Worm (Caenorhabditis elegans): ENCODE measurements around the gene K10G6.9.

The K10G6.9 gene

DNA sequence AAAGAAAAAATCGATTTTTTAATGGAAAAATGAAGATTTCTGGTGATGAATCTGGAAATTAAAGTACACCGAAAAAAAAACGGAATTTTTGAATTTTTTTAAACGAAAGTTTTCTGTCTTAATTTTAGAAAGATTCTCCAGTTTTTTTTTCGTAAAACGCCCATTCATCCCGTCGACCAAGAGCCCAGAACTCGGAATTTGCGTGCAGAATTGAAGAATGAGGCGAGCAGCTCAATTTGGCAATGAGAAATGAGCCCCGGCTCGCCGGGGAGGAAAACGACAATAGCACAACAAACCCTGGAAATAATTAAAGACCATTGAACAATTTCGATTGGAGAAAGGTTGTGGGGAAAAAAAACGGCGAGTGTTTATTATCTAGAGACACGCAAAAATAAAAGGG, 40.2 kb upstream of the K10G6.9 start:
- TF ChIP-seq drap-1 (GFP tag; optimal IDR thresholded peaks at IDR 0.05) (no peak), nhr-28 (tag; optimal IDR thresholded peaks at IDR 0.05) (no peak), zip-8 (tag; optimal IDR thresholded peaks at IDR 0.05) (no peak), lin-32 (GFP tag; optimal IDR thresholded peaks at IDR 0.05) (no peak), mep-1 (tag; optimal IDR thresholded peaks at IDR 0.05) (no peak), mls-2 (tag; optimal IDR thresholded peaks at IDR 0.05) (no peak), ceh-83 (GFP tag; optimal IDR thresholded peaks at IDR 0.05) (no peak), nhr-12 (tag; optimal IDR thresholded peaks at IDR 0.05) (no peak), unc-62 (GFP tag; optimal IDR thresholded peaks at IDR 0.05) (no peak), mab-5 (tag; optimal IDR thresholded peaks at IDR 0.05) (no peak), elt-3 (tag; optimal IDR thresholded peaks at IDR 0.05) (no peak), pha-4 (tag; optimal IDR thresholded peaks at IDR 0.05) (no peak)

- TF ChIP-seq unc-39 (tag; optimal IDR thresholded peaks at IDR 0.05) (no peak), unc-120 (tag; optimal IDR thresholded peaks at IDR 0.05; ENCODE audit: poor library complexity, severe bottlenecking) (no peak), tbx-8 (GFP tag; optimal IDR thresholded peaks at IDR 0.05) (no peak), ces-1 (GFP tag; optimal IDR thresholded peaks at IDR 0.05) (no peak), M03D4.4 (tag; optimal IDR thresholded peaks at IDR 0.05) (no peak)
These were observed 38.4 kb upstream of the K10G6.9 start, which contains the start of gene Y14H12B.2 for ce11 chrII:3933640-3934039. Y14H12B.2 (minus strand) TSS chrII:3933740.

- no peak for TF ChIP-seq bed-3 (GFP tag; optimal IDR thresholded peaks at IDR 0.05)
- no peak for TF ChIP-seq nhr-237 (tag; optimal IDR thresholded peaks at IDR 0.05)
- TF ChIP-seq ceh-43 (GFP tag; optimal IDR thresholded peaks at IDR 0.05) = no peak
- TF ChIP-seq hlh-1 (tag; optimal IDR thresholded peaks at IDR 0.05) = no peak
- TF ChIP-seq mls-2 (tag; optimal IDR thresholded peaks at IDR 0.05) = no peak
- no peak for TF ChIP-seq sem-2 (GFP tag; optimal IDR thresholded peaks at IDR 0.05)
- no peak for TF ChIP-seq elt-1 (tag; optimal IDR thresholded peaks at IDR 0.05; ENCODE audit: borderline replicate concordance, insufficient read depth)
- no peak for TF ChIP-seq snpc-4 (tag; optimal IDR thresholded peaks at IDR 0.05)
- TF ChIP-seq M03D4.4 (tag; optimal IDR thresholded peaks at IDR 0.05) = no peak
- TF ChIP-seq tbx-8 (GFP tag; optimal IDR thresholded peaks at IDR 0.05) = no peak
- no peak for TF ChIP-seq sptf-1 (tag; optimal IDR thresholded peaks at IDR 0.05)
- no peak for TF ChIP-seq ham-2 (GFP tag; optimal IDR thresholded peaks at IDR 0.05)
- no peak for TF ChIP-seq lin-13 (tag; optimal IDR thresholded peaks at IDR 0.05)
- TF ChIP-seq pha-4 (tag; optimal IDR thresholded peaks at IDR 0.05) = no peak
- TF ChIP-seq ceh-39 (tag; optimal IDR thresholded peaks at IDR 0.05) = no peak
These were observed 38.0 kb upstream of the K10G6.9 start, which contains the start of gene Y14H12B.1 for ce11 chrII:3934085-3934484. Y14H12B.1 (plus strand) TSS chrII:3934447.

- no peak for TF ChIP-seq ceh-39 (tag; optimal IDR thresholded peaks at IDR 0.05)
- no peak for TF ChIP-seq lin-13 (tag; optimal IDR thresholded peaks at IDR 0.05)
- no peak for TF ChIP-seq nhr-28 (tag; optimal IDR thresholded peaks at IDR 0.05)
- TF ChIP-seq ceh-43 (GFP tag; optimal IDR thresholded peaks at IDR 0.05) = no peak
- no peak for TF ChIP-seq ztf-11 (tag; optimal IDR thresholded peaks at IDR 0.05)
- TF ChIP-seq nhr-76 (tag; optimal IDR thresholded peaks at IDR 0.05) = no peak
- no peak for TF ChIP-seq lsy-2 (tag; optimal IDR thresholded peaks at IDR 0.05)
- no peak for TF ChIP-seq nhr-237 (tag; optimal IDR thresholded peaks at IDR 0.05)
- no peak for TF ChIP-seq ces-1 (GFP tag; optimal IDR thresholded peaks at IDR 0.05)
- no peak for TF ChIP-seq bed-3 (GFP tag; optimal IDR thresholded peaks at IDR 0.05)
- TF ChIP-seq mls-2 (tag; optimal IDR thresholded peaks at IDR 0.05) = no peak
- no peak for TF ChIP-seq sem-2 (GFP tag; optimal IDR thresholded peaks at IDR 0.05)
- TF ChIP-seq M03D4.4 (tag; optimal IDR thresholded peaks at IDR 0.05) = no peak
These were observed 37.0 kb upstream of the K10G6.9 start for ce11 chrII:3935098-3935497.

ce11 chrII:3935990-3936389, 36.1 kb upstream of the K10G6.9 start:
- TF ChIP-seq sptf-1 (tag; optimal IDR thresholded peaks at IDR 0.05) (no peak), nhr-2 (tag; optimal IDR thresholded peaks at IDR 0.05) (no peak), lin-32 (GFP tag; optimal IDR thresholded peaks at IDR 0.05) (no peak), pha-4 (tag; optimal IDR thresholded peaks at IDR 0.05) (no peak), M03D4.4 (tag; optimal IDR thresholded peaks at IDR 0.05) (no peak), snpc-4 (tag; optimal IDR thresholded peaks at IDR 0.05) (no peak), bed-3 (GFP tag; optimal IDR thresholded peaks at IDR 0.05) (no peak), blmp-1 (tag; optimal IDR thresholded peaks at IDR 0.05) (no peak), hlh-1 (tag; optimal IDR thresholded peaks at IDR 0.05) (no peak), lsy-2 (tag; optimal IDR thresholded peaks at IDR 0.05) (no peak), ces-1 (GFP tag; optimal IDR thresholded peaks at IDR 0.05) (no peak), elt-1 (tag; optimal IDR thresholded peaks at IDR 0.05; ENCODE audit: borderline replicate concordance, insufficient read depth) (no peak), nhr-237 (tag; optimal IDR thresholded peaks at IDR 0.05) (no peak), unc-39 (tag; optimal IDR thresholded peaks at IDR 0.05) (no peak), mab-5 (tag; optimal IDR thresholded peaks at IDR 0.05) (no peak), mep-1 (tag; optimal IDR thresholded peaks at IDR 0.05) (no peak), tbx-8 (GFP tag; optimal IDR thresholded peaks at IDR 0.05) (no peak), unc-62 (GFP tag; optimal IDR thresholded peaks at IDR 0.05) (no peak), sem-2 (GFP tag; optimal IDR thresholded peaks at IDR 0.05) (no peak), drap-1 (GFP tag; optimal IDR thresholded peaks at IDR 0.05) (no peak)
